Worm (Caenorhabditis elegans): Measurements from ENCODE around the gene hsp-12.6.

Gene hsp-12.6

ce11 chrIV:9442106-9442532, 4.9 kb downstream of the hsp-12.6 start:
- TF ChIP-seq klf-2 (GFP tag; conservative IDR thresholded peaks at IDR 0.05) = 0 out of 2 replicates have a peak, but pooled peaks have one; percentile 21
- TF ChIP-seq ztf-23 (GFP tag; IDR thresholded peaks at IDR 0.05) = no peak

DNA sequence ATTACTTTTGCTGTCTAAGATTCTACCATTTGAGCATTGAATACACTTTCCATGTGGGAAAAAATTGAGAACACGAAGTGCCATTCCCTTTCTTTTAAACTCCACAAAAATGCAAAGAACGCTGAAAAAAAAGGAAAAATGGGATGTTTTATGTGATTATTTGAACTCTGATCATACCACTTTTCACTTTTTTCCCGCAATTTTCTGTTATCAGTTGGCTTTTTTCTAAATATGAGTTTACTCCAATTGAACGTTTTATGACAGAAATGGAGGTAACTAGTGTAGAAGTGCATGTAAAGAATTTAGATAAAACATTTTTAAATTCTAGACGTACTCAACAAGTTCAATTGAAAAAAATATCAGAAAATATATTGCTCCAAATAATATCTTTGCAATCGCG, 5.6 kb downstream of the hsp-12.6 start:
- no peak for TF ChIP-seq T22C8.4 (GFP tag; IDR thresholded peaks at IDR 0.05)
- TF ChIP-seq med-1 (GFP tag; optimal IDR thresholded peaks at IDR 0.05; ENCODE audit: insufficient read depth) = no peak
- no peak for TF ChIP-seq ztf-29 (GFP tag; IDR thresholded peaks at IDR 0.05)
- TF ChIP-seq ztf-23 (GFP tag; IDR thresholded peaks at IDR 0.05) = no peak
- no peak for TF ChIP-seq tab-1 (GFP tag; IDR thresholded peaks at IDR 0.05)
- no peak for TF ChIP-seq klf-2 (GFP tag; conservative IDR thresholded peaks at IDR 0.05)
- no peak for TF ChIP-seq flt-1 (GFP tag; IDR thresholded peaks at IDR 0.05)
- no peak for TF ChIP-seq cog-1 (tag; optimal IDR thresholded peaks at IDR 0.05)
- TF ChIP-seq ref-1 (GFP tag; conservative IDR thresholded peaks at IDR 0.05) = no peak

DNA sequence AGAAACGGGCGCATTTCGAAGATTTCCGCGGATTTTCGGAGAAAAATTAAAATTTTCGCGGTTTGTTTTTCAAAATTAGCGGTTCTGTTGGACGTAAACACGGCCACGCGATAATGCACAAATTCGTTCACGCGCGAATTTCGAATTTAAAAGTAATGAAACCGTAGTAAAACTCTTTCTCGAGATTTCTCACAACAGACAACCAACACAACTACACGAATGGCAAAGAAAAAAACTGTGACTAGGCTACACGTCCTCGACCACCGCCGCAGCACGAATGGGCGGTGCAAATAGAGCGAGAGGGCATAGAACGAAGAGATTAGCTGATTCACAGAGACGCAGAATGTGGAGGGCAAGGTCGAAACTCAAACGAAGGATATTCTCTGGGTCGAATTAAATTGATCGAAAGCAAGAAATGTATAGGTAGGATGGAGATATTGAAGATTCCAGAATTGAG, 6.1 kb downstream of the hsp-12.6 start, which contains the start of gene idh-1:
Gene idh-1, minus strand, starts transcription at position 228 of the 457 bp plus-strand sequence.
- TF ChIP-seq ztf-29 (GFP tag; IDR thresholded peaks at IDR 0.05) (no peak), flt-1 (GFP tag; IDR thresholded peaks at IDR 0.05) (no peak), ztf-23 (GFP tag; IDR thresholded peaks at IDR 0.05) (no peak), klf-2 (GFP tag; conservative IDR thresholded peaks at IDR 0.05) (no peak), ref-1 (GFP tag; conservative IDR thresholded peaks at IDR 0.05) (no peak), T22C8.4 (GFP tag; IDR thresholded peaks at IDR 0.05) (no peak), cog-1 (tag; optimal IDR thresholded peaks at IDR 0.05) (no peak), tab-1 (GFP tag; IDR thresholded peaks at IDR 0.05) (no peak), med-1 (GFP tag; optimal IDR thresholded peaks at IDR 0.05; ENCODE audit: insufficient read depth) (no peak)

- no peak for TF ChIP-seq cog-1 (tag; optimal IDR thresholded peaks at IDR 0.05)
- TF ChIP-seq tab-1 (GFP tag; IDR thresholded peaks at IDR 0.05) = no peak
- TF ChIP-seq med-1 (GFP tag; optimal IDR thresholded peaks at IDR 0.05; ENCODE audit: insufficient read depth) = no peak
- TF ChIP-seq klf-2 (GFP tag; conservative IDR thresholded peaks at IDR 0.05) = no peak
- no peak for TF ChIP-seq flt-1 (GFP tag; IDR thresholded peaks at IDR 0.05)
- no peak for TF ChIP-seq ztf-23 (GFP tag; IDR thresholded peaks at IDR 0.05)
- TF ChIP-seq ref-1 (GFP tag; conservative IDR thresholded peaks at IDR 0.05) = no peak
- no peak for TF ChIP-seq T22C8.4 (GFP tag; IDR thresholded peaks at IDR 0.05)
- TF ChIP-seq ztf-29 (GFP tag; IDR thresholded peaks at IDR 0.05) = no peak
These were observed 8.3 kb downstream of the hsp-12.6 start for ce11 chrIV:9438753-9439152.

ce11 chrIV:9432327-9432726, 14.7 kb downstream of the hsp-12.6 start:
- TF ChIP-seq T22C8.4 (GFP tag; IDR thresholded peaks at IDR 0.05) = no peak
- TF ChIP-seq flt-1 (GFP tag; IDR thresholded peaks at IDR 0.05) = no peak
- no peak for TF ChIP-seq tab-1 (GFP tag; IDR thresholded peaks at IDR 0.05)
- no peak for TF ChIP-seq cog-1 (tag; optimal IDR thresholded peaks at IDR 0.05)
- no peak for TF ChIP-seq ztf-23 (GFP tag; IDR thresholded peaks at IDR 0.05)
- TF ChIP-seq ztf-29 (GFP tag; IDR thresholded peaks at IDR 0.05) = no peak
- TF ChIP-seq med-1 (GFP tag; optimal IDR thresholded peaks at IDR 0.05; ENCODE audit: insufficient read depth) = no peak
- no peak for TF ChIP-seq ref-1 (GFP tag; conservative IDR thresholded peaks at IDR 0.05)
- no peak for TF ChIP-seq klf-2 (GFP tag; conservative IDR thresholded peaks at IDR 0.05)

DNA sequence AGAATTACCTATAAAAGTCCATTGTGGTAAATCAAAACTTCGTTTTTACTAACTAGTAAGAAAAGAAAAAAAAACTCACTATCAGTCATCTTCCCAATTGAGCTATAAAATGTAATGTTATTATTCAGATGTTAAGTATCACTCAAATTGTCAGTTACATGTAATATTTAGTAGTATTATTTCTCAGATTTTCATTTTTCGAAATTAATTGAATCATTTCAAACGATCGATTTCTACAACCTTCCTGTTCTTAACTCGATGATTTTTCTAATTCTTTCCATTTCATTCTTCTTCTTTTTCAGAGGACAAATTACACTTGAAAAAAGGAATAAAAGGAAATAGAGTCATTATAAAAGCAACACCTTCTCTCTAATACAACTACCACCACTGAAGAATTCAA, 19.1 kb downstream of the hsp-12.6 start, which contains the start of gene F59B8.1:
Gene F59B8.1, plus strand, starts transcription at position 301 of the 400 bp plus-strand sequence.
- no peak for TF ChIP-seq ref-1 (GFP tag; conservative IDR thresholded peaks at IDR 0.05)
- no peak for TF ChIP-seq ztf-29 (GFP tag; IDR thresholded peaks at IDR 0.05)
- TF ChIP-seq ztf-23 (GFP tag; IDR thresholded peaks at IDR 0.05) = no peak
- no peak for TF ChIP-seq med-1 (GFP tag; optimal IDR thresholded peaks at IDR 0.05; ENCODE audit: insufficient read depth)
- no peak for TF ChIP-seq cog-1 (tag; optimal IDR thresholded peaks at IDR 0.05)
- TF ChIP-seq T22C8.4 (GFP tag; IDR thresholded peaks at IDR 0.05) = no peak
- TF ChIP-seq flt-1 (GFP tag; IDR thresholded peaks at IDR 0.05) = no peak
- no peak for TF ChIP-seq klf-2 (GFP tag; conservative IDR thresholded peaks at IDR 0.05)
- TF ChIP-seq tab-1 (GFP tag; IDR thresholded peaks at IDR 0.05) = no peak

DNA sequence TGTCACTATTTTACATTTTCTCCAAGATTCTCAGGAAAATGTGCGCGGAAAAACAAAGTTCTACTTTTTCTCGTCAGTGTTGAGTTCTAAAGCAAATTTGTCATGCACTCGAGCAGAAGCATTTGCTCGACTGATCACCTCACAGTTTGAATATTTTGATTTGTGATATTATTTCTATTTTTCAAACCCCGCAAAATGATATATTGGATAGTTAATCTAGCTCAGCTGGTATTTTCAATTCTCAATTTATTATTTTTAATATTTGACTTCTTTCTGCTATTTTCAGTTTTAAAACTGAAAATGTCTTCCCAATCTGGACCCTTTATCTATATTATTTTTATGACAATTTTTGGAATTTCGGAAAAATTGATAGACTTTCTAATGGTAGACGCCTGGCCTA, 23.9 kb downstream of the hsp-12.6 start, which contains the start of gene srxa-2:
Gene srxa-2, plus strand, starts transcription at position 301 of the 400 bp plus-strand sequence.
- TF ChIP-seq cog-1 (tag; optimal IDR thresholded peaks at IDR 0.05) (no peak), med-1 (GFP tag; optimal IDR thresholded peaks at IDR 0.05; ENCODE audit: insufficient read depth) (no peak), klf-2 (GFP tag; conservative IDR thresholded peaks at IDR 0.05) (no peak), flt-1 (GFP tag; IDR thresholded peaks at IDR 0.05) (no peak), ztf-23 (GFP tag; IDR thresholded peaks at IDR 0.05) (no peak), ref-1 (GFP tag; conservative IDR thresholded peaks at IDR 0.05) (no peak), tab-1 (GFP tag; IDR thresholded peaks at IDR 0.05) (no peak), T22C8.4 (GFP tag; IDR thresholded peaks at IDR 0.05) (no peak)

DNA sequence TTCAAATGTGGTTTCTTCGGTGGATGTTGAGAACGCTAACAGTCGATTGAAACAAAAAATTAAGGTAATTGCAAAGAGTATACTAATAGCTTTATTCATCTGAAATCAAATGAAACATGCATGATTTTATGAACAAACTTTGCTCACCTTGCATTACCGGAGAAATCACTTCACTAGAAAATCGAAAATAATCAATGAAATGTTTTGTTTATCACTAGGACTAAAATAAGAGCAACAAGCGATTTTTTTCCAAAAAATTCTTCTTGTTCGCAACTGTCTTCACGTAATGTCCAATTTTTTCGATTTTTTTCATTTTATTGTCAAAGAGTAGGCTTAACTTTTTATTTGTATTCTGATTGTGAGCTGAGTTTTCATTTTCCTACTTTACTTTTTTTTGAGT, 24.6 kb downstream of the hsp-12.6 start, which contains the start of gene F56D5.9:
Gene F56D5.9, minus strand, starts transcription at position 101 of the 400 bp plus-strand sequence.
- TF ChIP-seq flt-1 (GFP tag; IDR thresholded peaks at IDR 0.05) = no peak
- TF ChIP-seq med-1 (GFP tag; optimal IDR thresholded peaks at IDR 0.05; ENCODE audit: insufficient read depth) = no peak
- TF ChIP-seq T22C8.4 (GFP tag; IDR thresholded peaks at IDR 0.05) = no peak
- TF ChIP-seq ref-1 (GFP tag; conservative IDR thresholded peaks at IDR 0.05) = no peak
- TF ChIP-seq ztf-29 (GFP tag; IDR thresholded peaks at IDR 0.05) = no peak
- TF ChIP-seq cog-1 (tag; optimal IDR thresholded peaks at IDR 0.05) = no peak
- no peak for TF ChIP-seq ztf-23 (GFP tag; IDR thresholded peaks at IDR 0.05)
- TF ChIP-seq klf-2 (GFP tag; conservative IDR thresholded peaks at IDR 0.05) = no peak
- TF ChIP-seq tab-1 (GFP tag; IDR thresholded peaks at IDR 0.05) = no peak

- 0 out of 2 replicates have a peak, but pooled peaks have one; percentile 16 for TF ChIP-seq tab-1 (GFP tag; IDR thresholded peaks at IDR 0.05)
These were observed 36.3 kb downstream of the hsp-12.6 start for ce11 chrIV:9410766-9411165.

DNA sequence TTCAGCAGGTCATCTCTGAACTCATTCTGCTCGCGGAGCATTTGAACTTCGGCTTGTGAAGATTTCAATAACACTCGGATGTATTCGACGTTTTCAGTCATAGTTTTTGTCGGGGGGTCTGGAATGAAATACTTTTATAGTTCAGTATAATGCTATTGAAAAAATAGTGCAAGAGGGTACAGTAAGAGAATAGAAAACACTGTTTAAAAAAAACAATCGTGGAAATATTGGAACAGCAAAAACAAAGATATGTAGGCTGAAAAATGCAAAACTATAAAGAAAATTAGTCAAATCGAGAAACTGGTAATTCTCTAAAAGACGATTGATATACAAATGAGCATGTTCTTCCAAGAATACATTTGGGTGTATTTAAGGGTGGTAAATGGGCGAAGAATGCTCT, 39.0 kb downstream of the hsp-12.6 start, which contains the start of gene F56D5.5:
Gene F56D5.5, minus strand, starts transcription at position 101 of the 400 bp plus-strand sequence.
- TF ChIP-seq tab-1 (GFP tag; IDR thresholded peaks at IDR 0.05) (no peak), flt-1 (GFP tag; IDR thresholded peaks at IDR 0.05) (no peak), ztf-23 (GFP tag; IDR thresholded peaks at IDR 0.05) (no peak), cog-1 (tag; optimal IDR thresholded peaks at IDR 0.05) (no peak), ztf-29 (GFP tag; IDR thresholded peaks at IDR 0.05) (no peak), T22C8.4 (GFP tag; IDR thresholded peaks at IDR 0.05) (no peak)

Data from whole organism, midembryonic.